Fruit fly (Drosophila melanogaster) whole organism, embryonic: ENCODE measurements around the gene Lerp.

Experiments used
- Rx ChIP-seq: fragments of 200-800 bp; sonication (Bioruptor generic); IDR thresholded peaks from 2 replicates; pipeline ENCODE4 v1.3.6; 2022; ENCODE audit warnings: missing biosample characterization, missing genetic modification characterization
- dati ChIP-seq: fragments of 200-800 bp; sonication (Bioruptor generic); IDR thresholded peaks from 2 replicates; pipeline ENCODE4 v1.3.6; 2022; ENCODE audit warnings: missing biosample characterization, missing genetic modification characterization
- fru ChIP-seq: fragments of >200 bp; optimal IDR thresholded peaks from 2 replicates; lab custom pipeline; 2017

dm6 chr3R:26876851-26877250 is 13.9 kb upstream of the Lerp start:
- TF ChIP-seq dati (GFP tag; lab: Robert Waterston, UW) (no peak), Rx (no peak), fru (lab: Kevin White, UChicago) (no peak)
